Worm (Caenorhabditis elegans) whole organism, early embryonic: ENCODE results near the gene btb-20.

Source experiments
- B0310.2 ChIP-seq: sonication (generic microtip); optimal IDR thresholded peaks from 2 replicates; lab custom pipeline; 2016; ENCODE audit warnings: mild to moderate bottlenecking, missing genetic modification characterization, missing compliant biosample characterization
- aly-1 ChIP-seq: sonication (generic microtip); optimal IDR thresholded peaks from 2 replicates; lab custom pipeline; 2016; ENCODE audit warnings: missing genetic modification characterization, missing compliant biosample characterization
- ama-1 ChIP-seq: fragments of 150-350 bp; optimal IDR thresholded peaks from 2 replicates; lab custom pipeline; 2014
- tbx-37 ChIP-seq: fragments of 200-800 bp; sonication (Bioruptor generic); conservative IDR thresholded peaks from 2 replicates; pipeline ENCODE4 v1.3.6; 2022; ENCODE audit warnings: missing genetic modification reagents, missing genetic modification characterization, missing compliant biosample characterization

DNA sequence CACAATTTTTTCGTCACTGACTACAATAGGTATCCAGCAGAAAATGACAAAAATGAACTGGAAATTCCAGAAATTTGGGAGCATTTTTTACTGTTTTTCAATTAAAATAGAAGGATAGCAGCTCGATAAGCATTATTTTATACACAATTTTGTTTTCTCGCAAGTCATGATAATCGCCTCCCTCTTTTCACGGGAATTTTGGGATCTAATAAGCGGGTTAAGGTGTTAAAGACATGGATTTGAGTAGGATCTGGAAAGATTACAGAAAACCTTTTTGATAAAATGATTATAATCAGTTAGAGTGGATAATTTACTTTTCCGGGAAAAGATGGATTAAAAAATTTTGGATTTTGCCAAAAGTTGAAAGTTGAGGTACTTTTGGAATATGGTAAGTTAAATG, 25.4 kb upstream of the btb-20 start, which contains the start of gene gcy-29:
- TF ChIP-seq ama-1 = no peak
- TF ChIP-seq aly-1 (tag; lab: Kevin White, UChicago) = no peak
- TF ChIP-seq tbx-37 (GFP tag; lab: Robert Waterston, UW) = no peak
- no peak for TF ChIP-seq B0310.2 (tag; lab: Kevin White, UChicago)
